Worm (Caenorhabditis elegans) whole organism, early embryonic: ENCODE results near the gene popl-7.

Experiments used
- aly-1 ChIP-seq: sonication (generic microtip); optimal IDR thresholded peaks from 2 replicates; lab custom pipeline; 2016; ENCODE audit warnings: missing genetic modification characterization, missing compliant biosample characterization
- hnd-1 ChIP-seq: sonication (generic microtip); optimal IDR thresholded peaks from 2 replicates; lab custom pipeline; 2016; ENCODE audit warnings: missing genetic modification characterization, missing compliant biosample characterization
- scrt-1 ChIP-seq: fragments of 200-800 bp; sonication (Bioruptor generic); IDR thresholded peaks from 2 replicates; pipeline ENCODE4 v1.3.6; 2022; ENCODE audit warnings: missing genetic modification characterization, missing compliant biosample characterization
- tra-4 ChIP-seq: sonication (generic microtip); optimal IDR thresholded peaks from 2 replicates; lab custom pipeline; 2017; ENCODE audit warnings: missing genetic modification characterization, missing compliant biosample characterization

DNA sequence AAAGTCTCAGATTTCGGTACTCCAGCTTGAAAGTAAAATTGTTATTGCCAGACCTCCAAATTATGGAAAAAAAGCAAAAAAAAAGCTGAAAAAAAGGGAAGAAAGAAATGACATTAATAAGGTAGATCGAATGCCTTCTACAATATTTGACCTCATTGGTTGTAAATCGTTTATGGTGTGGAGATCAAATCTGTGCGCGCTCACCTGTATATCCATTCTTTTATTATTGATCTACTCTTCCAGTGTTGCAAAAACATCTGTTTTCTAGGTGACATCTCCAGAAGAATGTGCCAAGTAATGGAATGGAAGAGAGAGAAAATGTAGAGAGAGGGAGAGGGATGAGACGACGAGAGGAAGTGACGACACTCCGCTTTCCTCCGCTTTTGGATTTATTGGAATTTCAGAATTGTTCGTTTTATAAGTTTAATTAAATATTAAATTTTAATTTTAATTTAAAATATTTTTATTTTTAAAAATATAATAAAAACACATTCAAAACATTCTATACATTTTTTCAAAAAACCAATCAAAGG is 45.3 kb downstream of the popl-7 start, which contains the start of the genes pik-1 and aptf-2:
- no peak for TF ChIP-seq tra-4
- TF ChIP-seq hnd-1, result no peak
- TF ChIP-seq aly-1 (tag; lab: Kevin White, UChicago), result no peak
- TF ChIP-seq scrt-1 (GFP tag; lab: Robert Waterston, UW), result no peak
